Fruit fly (Drosophila melanogaster) whole organism, larva: ENCODE results near the gene CG14618.

Experiments
- noc ChIP-seq: fragments of 200-800 bp; sonication (Bioruptor generic); optimal IDR thresholded peaks from 3 replicates; lab custom pipeline; 2019; ENCODE audit warnings: missing biosample characterization, mild to moderate bottlenecking, missing genetic modification characterization, moderate library complexity

CG14618 gene

DNA sequence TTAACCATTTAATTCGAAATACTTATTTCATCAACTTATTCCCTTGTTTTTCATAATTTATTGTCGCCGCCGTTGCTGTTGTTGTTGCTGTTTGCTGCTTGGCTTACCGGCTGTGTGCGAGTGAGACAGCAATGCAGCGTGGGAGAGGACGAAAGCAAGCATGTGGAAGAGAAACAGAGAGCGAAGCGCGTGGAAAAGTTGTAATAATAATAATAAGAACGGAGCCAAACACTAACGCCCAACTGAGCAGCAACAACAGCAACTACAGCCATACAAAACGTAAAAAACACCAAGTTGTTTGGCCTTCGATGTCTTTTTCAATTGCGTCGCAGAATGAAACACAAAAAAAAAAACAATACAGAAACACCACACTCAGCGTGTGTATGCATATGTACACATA, 7.6 kb downstream of the CG14618 start:
- no peak for TF ChIP-seq noc (tag; lab: Kevin White, UChicago)

dm6 chrX:22481860-22482544, 8.5 kb downstream of the CG14618 start, which contains the start of the genes Cp110 and CG12576:
Gene Cp110, plus strand, starts transcription at chrX:22482082.
Gene CG12576, minus strand, starts transcription at chrX:22482357.
- TF ChIP-seq noc (tag; lab: Kevin White, UChicago) = no peak

dm6 chrX:22486487-22486886, 13.0 kb downstream of the CG14618 start:
- no peak for TF ChIP-seq noc (tag; lab: Kevin White, UChicago)

- TF ChIP-seq noc (tag; lab: Kevin White, UChicago) = no peak
These were observed 13.6 kb downstream of the CG14618 start for dm6 chrX:22486919-22487634.

- TF ChIP-seq noc (tag; lab: Kevin White, UChicago) = peak; percentile 2
These were observed 14.4 kb downstream of the CG14618 start for dm6 chrX:22487667-22488593.

- no peak for TF ChIP-seq noc (tag; lab: Kevin White, UChicago)
These were observed 17.1 kb downstream of the CG14618 start for dm6 chrX:22490584-22490983.

dm6 chrX:22491028-22491769, 17.7 kb downstream of the CG14618 start:
- peak; percentile 84 for TF ChIP-seq noc (tag; lab: Kevin White, UChicago)

DNA sequence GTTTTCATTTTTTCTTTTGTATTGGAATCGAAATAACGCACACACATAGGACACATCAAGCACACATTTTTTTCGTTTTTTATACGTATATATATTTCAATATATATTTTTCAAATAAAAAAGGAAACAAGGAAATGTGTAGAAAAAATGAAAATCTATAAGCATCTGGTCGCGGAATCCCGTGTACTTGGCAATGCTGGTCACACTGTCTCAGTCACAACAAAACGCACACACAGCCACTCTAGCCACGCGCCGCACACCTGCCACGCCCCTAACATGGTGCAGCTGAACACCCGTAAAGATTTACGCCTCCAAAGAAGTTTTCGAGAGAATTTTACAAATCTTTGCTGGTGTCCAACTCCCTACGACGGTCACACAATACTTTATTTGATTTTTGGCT, 26.1 kb downstream of the CG14618 start:
- no peak for TF ChIP-seq noc (tag; lab: Kevin White, UChicago)

- no peak for TF ChIP-seq noc (tag; lab: Kevin White, UChicago)
These were observed 28.7 kb downstream of the CG14618 start for dm6 chrX:22502225-22502624.

DNA sequence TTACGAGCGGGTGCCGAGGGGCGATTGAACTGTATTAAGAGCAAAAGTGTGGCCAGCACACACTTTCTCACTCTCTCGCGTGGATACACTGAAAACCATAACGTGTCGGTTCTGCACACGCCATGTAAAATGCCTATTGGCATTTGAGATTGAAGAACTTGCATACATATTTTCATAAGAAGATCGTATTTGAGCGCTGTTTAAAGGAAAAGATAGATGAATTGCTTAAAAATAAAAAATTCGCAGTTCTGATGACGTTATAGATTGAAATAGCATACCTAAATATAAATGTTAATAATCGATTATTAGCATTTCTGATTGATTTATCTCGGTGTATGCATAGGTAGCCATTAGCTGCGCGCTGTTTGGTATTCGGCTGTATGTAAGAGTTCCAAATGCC, 35.6 kb downstream of the CG14618 start:
- no peak for TF ChIP-seq noc (tag; lab: Kevin White, UChicago)

DNA sequence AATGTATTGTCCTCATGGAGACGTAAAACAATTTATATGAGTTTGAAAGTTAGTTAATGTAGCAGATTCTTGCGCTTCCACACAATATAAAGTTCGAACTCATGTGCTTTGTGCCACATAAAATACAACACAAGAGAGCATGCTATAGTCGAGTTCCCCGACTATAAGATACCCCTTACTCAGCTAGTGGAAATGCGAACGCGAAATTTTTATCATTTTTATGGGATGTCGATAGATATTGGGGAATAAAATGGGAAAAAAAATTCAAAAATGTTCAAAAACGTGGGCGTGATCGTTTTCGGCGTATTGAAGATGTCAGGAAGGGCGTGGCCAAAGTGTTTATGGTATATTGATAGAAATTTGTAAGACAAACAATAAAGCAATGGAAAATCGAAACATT, 37.3 kb downstream of the CG14618 start:
- TF ChIP-seq noc (tag; lab: Kevin White, UChicago) = no peak

dm6 chrX:22512071-22512470, 38.6 kb downstream of the CG14618 start:
- TF ChIP-seq noc (tag; lab: Kevin White, UChicago) = no peak

DNA sequence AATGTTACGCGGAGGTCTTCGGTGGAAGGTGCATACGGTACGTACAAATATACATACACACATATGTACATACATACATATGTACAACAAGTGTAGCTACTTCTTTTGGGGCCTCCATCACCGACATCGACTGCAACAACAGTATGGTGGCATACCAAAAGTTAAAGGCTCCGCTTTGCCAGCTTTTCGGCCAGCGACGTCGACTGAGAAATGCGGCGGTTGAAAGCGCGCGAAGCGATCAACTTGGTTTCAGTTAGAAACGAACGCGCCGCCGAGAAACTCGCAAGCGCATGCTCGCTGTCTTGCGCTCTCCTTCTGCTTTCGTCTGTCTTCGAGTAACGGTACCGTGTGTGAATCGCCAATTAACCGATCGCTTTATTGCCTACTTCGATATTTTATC, 41.5 kb downstream of the CG14618 start, which contains the start of gene CG17600:
TSS of gene CG17600 (plus strand) at position 250 of the 400 bp plus-strand sequence.
- no peak for TF ChIP-seq noc (tag; lab: Kevin White, UChicago)
